Fruit fly (Drosophila melanogaster): ENCODE data around the gene CG4213.

Gene CG4213

dm6 chr2L:414593-415399 lies 12.8 kb upstream of the CG4213 start, which contains the start of the genes AP-2alpha and ebi (continued):
- TF ChIP-seq grau (tag; optimal IDR thresholded peaks at IDR 0.05) (peak; percentile 87), z (GFP tag; IDR thresholded peaks at IDR 0.05) (peak; percentile 15; the same call in 1 of the 3 replicates), CG30431 (GFP tag; optimal IDR thresholded peaks at IDR 0.05) (peak; percentile 80), CG32767 (GFP tag; IDR thresholded peaks at IDR 0.05) (peak; percentile 84), jumu (GFP tag; optimal IDR thresholded peaks at IDR 0.05) (peak; percentile 95), wor (GFP tag; IDR thresholded peaks at IDR 0.05) (peak; percentile 81), CG6175 (GFP tag; IDR thresholded peaks at IDR 0.05) (peak; percentile 76), Antp (GFP tag; optimal IDR thresholded peaks at IDR 0.05) (peak; percentile 95), tap (tag; optimal IDR thresholded peaks at IDR 0.05) (no peak), Lhr (GFP tag; optimal IDR thresholded peaks at IDR 0.05) (peak; percentile 81), Optix (GFP tag; IDR thresholded peaks at IDR 0.05) (peak; percentile 81), CG11456 (GFP tag; IDR thresholded peaks at IDR 0.05) (peak; percentile 86), Meics (GFP tag; optimal IDR thresholded peaks at IDR 0.05) (peak; percentile 76), CG42726 (GFP tag; IDR thresholded peaks at IDR 0.05; ENCODE audit: partially characterized antibody) (no peak), nom (GFP tag; optimal IDR thresholded peaks at IDR 0.05) (peak; percentile 55), CG16779 (GFP tag; IDR thresholded peaks at IDR 0.05) (0 out of 2 replicates have a peak, but pooled peaks have one; percentile 59), Elba2 (GFP tag; optimal IDR thresholded peaks at IDR 0.05) (peak; percentile 63), az2 (GFP tag; optimal IDR thresholded peaks at IDR 0.05) (peak; percentile 87), Deaf1 (tag; optimal IDR thresholded peaks at IDR 0.05) (no peak), sob (GFP tag; IDR thresholded peaks at IDR 0.05) (peak; percentile 88), CG5953 (GFP tag; IDR thresholded peaks at IDR 0.05) (peak; percentile 44; the same call in 1 of the 2 replicates), MESR4 (GFP tag; optimal IDR thresholded peaks at IDR 0.05) (peak; percentile 75), fu2 (GFP tag; optimal IDR thresholded peaks at IDR 0.05) (peak; percentile 96), en (GFP tag; optimal IDR thresholded peaks at IDR 0.05) (peak; percentile 50), CG8281 (tag; optimal IDR thresholded peaks at IDR 0.05) (peak; percentile 50), gcm2 (GFP tag; optimal IDR thresholded peaks at IDR 0.05) (peak; percentile 57), p53 (GFP tag; optimal IDR thresholded peaks at IDR 0.05) (peak; percentile 90), CG4820 (GFP tag; optimal IDR thresholded peaks at IDR 0.05) (peak; percentile 86), CG9609 (GFP tag; optimal IDR thresholded peaks at IDR 0.05) (peak; percentile 96), tin (GFP tag; optimal IDR thresholded peaks at IDR 0.05) (peak; percentile 89), CG9876 (GFP tag; optimal IDR thresholded peaks at IDR 0.05) (peak; percentile 95), Scr (GFP tag; IDR thresholded peaks at IDR 0.05; ENCODE audit: partially characterized antibody) (no peak; the same call in 1 of the 2 replicates), ham (GFP tag; IDR thresholded peaks at IDR 0.05) (peak; percentile 81), dan (GFP tag; IDR thresholded peaks at IDR 0.05) (peak; percentile 82), HLHmδ (GFP tag; optimal IDR thresholded peaks at IDR 0.05) (peak; percentile 58), YL-1 (GFP tag; optimal IDR thresholded peaks at IDR 0.05) (peak; percentile 91), Fer2 (tag; optimal IDR thresholded peaks at IDR 0.05) (peak; percentile 67), Myb (GFP tag; optimal IDR thresholded peaks at IDR 0.05) (peak; percentile 83), MBD-R2 (GFP tag; IDR thresholded peaks at IDR 0.05) (peak; percentile 78), CG10267 (tag; optimal IDR thresholded peaks at IDR 0.05) (peak; percentile 78), E2f1 (GFP tag; IDR thresholded peaks at IDR 0.05) (peak; percentile 84), bsh (GFP tag; optimal IDR thresholded peaks at IDR 0.05) (peak in 1 of 2 experiments; percentile 75), Opbp (GFP tag; IDR thresholded peaks at IDR 0.05; ENCODE audit: partially characterized antibody) (peak; percentile 48; the same call in 1 of the 3 replicates), CG6254 (GFP tag; optimal IDR thresholded peaks at IDR 0.05) (no peak), Jarid2 (GFP tag; optimal IDR thresholded peaks at IDR 0.05) (peak; percentile 51), ash1 (GFP tag; optimal IDR thresholded peaks at IDR 0.05) (no peak), CG2678 (tag; optimal IDR thresholded peaks at IDR 0.05) (peak; percentile 86), CG12391 (tag; optimal IDR thresholded peaks at IDR 0.05) (peak; percentile 93)

Measured in whole organism, embryonic.